Fruit fly (Drosophila melanogaster) whole organism, embryonic: ENCODE measurements around the gene Vha16-2.

Source experiments
- Adf1 ChIP-seq: fragments of 200-800 bp; sonication (Bioruptor generic); IDR thresholded peaks from 2 replicates; pipeline ENCODE4 v1.3.6; 2022; ENCODE audit warnings: missing biosample characterization, missing genetic modification characterization
- Antp ChIP-seq: fragments of 200-800 bp; sonication (Bioruptor generic); optimal IDR thresholded peaks from 3 replicates; lab custom pipeline; 2016; ENCODE audit warnings: missing biosample characterization, missing genetic modification characterization
- CG11085 ChIP-seq: fragments of 200-800 bp; sonication (Bioruptor generic); IDR thresholded peaks from 2 replicates; pipeline ENCODE4 v1.3.6; 2022; ENCODE audit warnings: missing biosample characterization, missing genetic modification characterization
- CG11398 ChIP-seq: fragments of 200-800 bp; sonication (Bioruptor generic); optimal IDR thresholded peaks from 2 replicates; lab custom pipeline; 2016; ENCODE audit warnings: missing biosample characterization, missing genetic modification characterization
- CG14710 ChIP-seq: fragments of 200-800 bp; sonication (Bioruptor generic); optimal IDR thresholded peaks from 3 replicates; lab custom pipeline; 2019; ENCODE audit warnings: missing biosample characterization, mild to moderate bottlenecking, missing genetic modification characterization, moderate library complexity
- CG15514 ChIP-seq: fragments of 200-800 bp; sonication (Bioruptor generic); optimal IDR thresholded peaks from 3 replicates; lab custom pipeline; 2017; ENCODE audit warnings: missing biosample characterization, missing genetic modification characterization, mild to moderate bottlenecking, moderate library complexity, missing genetic modification reagents
- CG1647 ChIP-seq: fragments of 200-800 bp; sonication (Bioruptor generic); optimal IDR thresholded peaks from 3 replicates; lab custom pipeline; 2016; ENCODE audit warnings: missing biosample characterization, missing genetic modification characterization
- CG16815 ChIP-seq: fragments of 200-800 bp; sonication (Bioruptor generic); optimal IDR thresholded peaks from 3 replicates; lab custom pipeline; 2017; ENCODE audit warnings: missing biosample characterization, mild to moderate bottlenecking, missing genetic modification characterization
- CG16863 ChIP-seq: fragments of 200-800 bp; sonication (Bioruptor generic); optimal IDR thresholded peaks from 3 replicates; lab custom pipeline; 2016; ENCODE audit warnings: missing biosample characterization, missing genetic modification characterization
- CG17568 ChIP-seq: fragments of 200-800 bp; sonication (Bioruptor generic); optimal IDR thresholded peaks from 2 replicates; lab custom pipeline; 2018; ENCODE audit warnings: missing biosample characterization, mild to moderate bottlenecking, missing genetic modification characterization, moderate library complexity
- CG17829 ChIP-seq: fragments of 200-800 bp; optimal IDR thresholded peaks from 2 replicates; lab custom pipeline; 2019; ENCODE audit warnings: missing biosample characterization, mild to moderate bottlenecking, missing genetic modification characterization, moderate library complexity
- CG2678 ChIP-seq: fragments of 200-800 bp; sonication (Bioruptor generic); optimal IDR thresholded peaks from 3 replicates; lab custom pipeline; 2019; ENCODE audit warnings: missing biosample characterization, mild to moderate bottlenecking, missing genetic modification characterization, moderate library complexity
- CG31224 ChIP-seq: fragments of 200-800 bp; sonication (Bioruptor generic); IDR thresholded peaks from 2 replicates; pipeline ENCODE4 v1.3.6; 2022; ENCODE audit warnings: missing biosample characterization, missing genetic modification characterization
- CG31365 ChIP-seq: fragments of 200-800 bp; sonication (Bioruptor generic); optimal IDR thresholded peaks from 2 replicates; lab custom pipeline; 2018; ENCODE audit warnings: missing biosample characterization, mild to moderate bottlenecking, missing genetic modification characterization
- CG33213 ChIP-seq: fragments of 200-800 bp; sonication (Bioruptor generic); optimal IDR thresholded peaks from 3 replicates; lab custom pipeline; 2016; ENCODE audit warnings: missing biosample characterization, missing genetic modification characterization
- CG42726 ChIP-seq: fragments of 200-800 bp; sonication (Bioruptor generic); IDR thresholded peaks from 2 replicates; pipeline ENCODE4 v1.3.6; 2022; ENCODE audit warnings: missing biosample characterization, missing genetic modification characterization; ENCODE audit not compliant: partially characterized antibody
- CG8944 ChIP-seq: fragments of 200-800 bp; sonication (Bioruptor generic); optimal IDR thresholded peaks from 3 replicates; lab custom pipeline; 2016; ENCODE audit warnings: missing biosample characterization, missing genetic modification characterization
- CG9609 ChIP-seq: fragments of 200-800 bp; sonication (Bioruptor generic); optimal IDR thresholded peaks from 3 replicates; lab custom pipeline; 2016; ENCODE audit warnings: missing biosample characterization, missing genetic modification characterization
- CG9876 ChIP-seq: fragments of 200-800 bp; sonication (Bioruptor generic); optimal IDR thresholded peaks from 2 replicates; lab custom pipeline; 2016; ENCODE audit warnings: missing biosample characterization, missing genetic modification characterization
- HHEX ChIP-seq: fragments of 200-800 bp; sonication (Bioruptor generic); optimal IDR thresholded peaks from 3 replicates; lab custom pipeline; 2017; ENCODE audit warnings: missing biosample characterization, mild to moderate bottlenecking, missing genetic modification characterization, missing genetic modification reagents
- HmgD ChIP-seq: fragments of 200-800 bp; sonication (Bioruptor generic); optimal IDR thresholded peaks from 3 replicates; lab custom pipeline; 2016; ENCODE audit warnings: missing biosample characterization, missing genetic modification characterization
- Hmr ChIP-seq: fragments of 200-800 bp; sonication (Bioruptor generic); optimal IDR thresholded peaks from 3 replicates; lab custom pipeline; 2017; ENCODE audit warnings: mild to moderate bottlenecking, missing biosample characterization, missing genetic modification reagents, missing genetic modification characterization
- Kr ChIP-seq: fragments of 200-800 bp; sonication (Bioruptor generic); optimal IDR thresholded peaks from 2 replicates; lab custom pipeline; 2017; ENCODE audit warnings: missing biosample characterization, mild to moderate bottlenecking, missing genetic modification characterization
- Mrtf ChIP-seq: fragments of 200-800 bp; sonication (Bioruptor generic); IDR thresholded peaks from 3 replicates; pipeline ENCODE4 v1.3.6; 2022; ENCODE audit warnings: missing biosample characterization, missing genetic modification characterization
- Opbp ChIP-seq: fragments of 200-800 bp; sonication (Bioruptor generic); IDR thresholded peaks from 3 replicates; pipeline ENCODE4 v1.3.6; 2022; ENCODE audit warnings: missing biosample characterization, missing genetic modification characterization; ENCODE audit not compliant: partially characterized antibody
- Rx ChIP-seq: fragments of 200-800 bp; sonication (Bioruptor generic); IDR thresholded peaks from 2 replicates; pipeline ENCODE4 v1.3.6; 2022; ENCODE audit warnings: missing biosample characterization, missing genetic modification characterization
- Sox100B ChIP-seq: fragments of 200-800 bp; sonication (Bioruptor generic); optimal IDR thresholded peaks from 3 replicates; lab custom pipeline; 2018; ENCODE audit warnings: missing biosample characterization, mild to moderate bottlenecking, missing genetic modification characterization
- Trl ChIP-seq, 3 experiments: fragments of >200 bp in 2 of 3; fragments of 200-800 bp in 1 of 3; sonication (Bioruptor generic) in 1 of 3; optimal IDR thresholded peaks; 2 replicates in 1 of 3; 3 replicates in 2 of 3; lab custom pipeline; 2016 to 2017; ENCODE audit warnings: missing biosample characterization in 1 of 3, missing genetic modification characterization in 1 of 3
- Xbp1 ChIP-seq: fragments of 200-800 bp; sonication (Bioruptor generic); optimal IDR thresholded peaks from 3 replicates; lab custom pipeline; 2016; ENCODE audit warnings: missing biosample characterization, mild to moderate bottlenecking, missing genetic modification characterization
- Xrp1 ChIP-seq: fragments of 200-800 bp; sonication (Bioruptor generic); IDR thresholded peaks from 2 replicates; pipeline ENCODE4 v1.3.6; 2022; ENCODE audit warnings: missing biosample characterization, missing genetic modification characterization
- caup ChIP-seq: fragments of 200-800 bp; sonication (Bioruptor generic); optimal IDR thresholded peaks from 3 replicates; lab custom pipeline; 2017; ENCODE audit warnings: missing biosample characterization, mild to moderate bottlenecking, missing genetic modification characterization, moderate library complexity; ENCODE audit not compliant: severe bottlenecking
- chinmo ChIP-seq: fragments of 200-800 bp; sonication (Bioruptor generic); IDR thresholded peaks from 4 replicates; pipeline ENCODE4 v1.3.6; 2022; ENCODE audit warnings: missing biosample characterization, missing genetic modification characterization; ENCODE audit not compliant: partially characterized antibody
- da ChIP-seq: fragments of 200-800 bp; sonication (Bioruptor generic); optimal IDR thresholded peaks from 2 replicates; lab custom pipeline; 2016; ENCODE audit warnings: missing biosample characterization, missing genetic modification characterization
- dysf ChIP-seq: fragments of 200-800 bp; sonication (Bioruptor generic); IDR thresholded peaks from 3 replicates; pipeline ENCODE4 v1.3.6; 2022; ENCODE audit warnings: missing biosample characterization, missing genetic modification characterization
- emc ChIP-seq: fragments of 200-800 bp; sonication (Bioruptor generic); optimal IDR thresholded peaks from 2 replicates; lab custom pipeline; 2016; ENCODE audit warnings: missing biosample characterization, missing genetic modification characterization
- ems ChIP-seq: fragments of 200-800 bp; sonication (Bioruptor generic); optimal IDR thresholded peaks from 3 replicates; lab custom pipeline; 2016; ENCODE audit warnings: missing biosample characterization, missing genetic modification characterization
- eve ChIP-seq, 2 experiments: fragments of >200 bp; optimal IDR thresholded peaks; 2 replicates each; lab custom pipeline; 2017; ENCODE audit warnings: missing biosample characterization in 2 of 2, missing genetic modification characterization in 2 of 2
- fd3F ChIP-seq: fragments of 200-800 bp; sonication (Bioruptor generic); optimal IDR thresholded peaks from 2 replicates; lab custom pipeline; 2018; ENCODE audit warnings: missing biosample characterization, mild to moderate bottlenecking, missing genetic modification characterization, moderate library complexity
- fd96Cb ChIP-seq: fragments of 200-800 bp; sonication (Bioruptor generic); optimal IDR thresholded peaks from 2 replicates; lab custom pipeline; 2018; ENCODE audit warnings: missing biosample characterization, mild to moderate bottlenecking, missing genetic modification characterization, moderate library complexity
- h ChIP-seq: fragments of >200 bp; optimal IDR thresholded peaks from 2 replicates; lab custom pipeline; 2017
- jing ChIP-seq: fragments of 200-800 bp; sonication (Bioruptor generic); optimal IDR thresholded peaks from 2 replicates; lab custom pipeline; 2018; ENCODE audit warnings: missing biosample characterization, mild to moderate bottlenecking, missing genetic modification characterization
- kah ChIP-seq: fragments of 200-800 bp; sonication (Bioruptor generic); optimal IDR thresholded peaks from 2 replicates; lab custom pipeline; 2018; ENCODE audit warnings: missing biosample characterization, mild to moderate bottlenecking, missing genetic modification characterization
- lola ChIP-seq, 3 experiments: fragments of >200 bp in 2 of 3; fragments of 200-800 bp in 1 of 3; sonication (Bioruptor generic) in 1 of 3; optimal IDR thresholded peaks; 2 replicates each; lab custom pipeline; 2017 to 2019; ENCODE audit warnings: missing biosample characterization in 3 of 3, missing genetic modification characterization in 3 of 3, mild to moderate bottlenecking in 1 of 3, moderate library complexity in 1 of 3
- luna ChIP-seq: fragments of 200-800 bp; sonication (Bioruptor generic); optimal IDR thresholded peaks from 2 replicates; lab custom pipeline; 2016; ENCODE audit warnings: missing biosample characterization, missing genetic modification characterization
- mam ChIP-seq: fragments of 200-800 bp; sonication (Bioruptor generic); optimal IDR thresholded peaks from 3 replicates; lab custom pipeline; 2016; ENCODE audit warnings: missing biosample characterization, missing genetic modification characterization
- mirr ChIP-seq: fragments of 200-800 bp; sonication (Bioruptor generic); optimal IDR thresholded peaks from 3 replicates; lab custom pipeline; 2018; ENCODE audit warnings: missing biosample characterization, mild to moderate bottlenecking, missing genetic modification characterization
- nmo ChIP-seq: fragments of 200-800 bp; sonication (Bioruptor generic); optimal IDR thresholded peaks from 2 replicates; lab custom pipeline; 2018; ENCODE audit warnings: missing biosample characterization, mild to moderate bottlenecking, missing genetic modification characterization, moderate library complexity
- odd ChIP-seq: fragments of 200-800 bp; sonication (Bioruptor generic); optimal IDR thresholded peaks from 2 replicates; lab custom pipeline; 2017; ENCODE audit warnings: missing biosample characterization, mild to moderate bottlenecking, missing genetic modification characterization
- tup ChIP-seq: fragments of 200-800 bp; sonication (Bioruptor generic); optimal IDR thresholded peaks from 2 replicates; lab custom pipeline; 2016; ENCODE audit warnings: missing biosample characterization, mild to moderate bottlenecking, missing genetic modification characterization, moderate library complexity
- twi ChIP-seq: fragments of 200-800 bp; optimal IDR thresholded peaks from 2 replicates; lab custom pipeline; 2019; ENCODE audit warnings: missing biosample characterization, mild to moderate bottlenecking, missing genetic modification characterization, moderate library complexity
- zfh2 ChIP-seq: fragments of 200-800 bp; sonication (Bioruptor generic); optimal IDR thresholded peaks from 2 replicates; lab custom pipeline; 2016; ENCODE audit warnings: missing biosample characterization, missing genetic modification characterization

Vha16-2 gene

dm6 chr3L:11492457-11492856, 17.7 kb downstream of the Vha16-2 start (continued):
- TF ChIP-seq caup (no peak), CG9609 (GFP tag; lab: Kevin White, UChicago) (no peak), CG9876 (GFP tag; lab: Kevin White, UChicago) (no peak), eve (GFP tag; optimal IDR thresholded peaks at IDR 0.05; lab: Kevin White, UChicago) (no peak), fd96Cb (tag; lab: Kevin White, UChicago) (no peak), Antp (GFP tag; lab: Kevin White, UChicago) (no peak), chinmo (GFP tag; lab: Robert Waterston, UW) (peak; percentile 73; the same call in 1 of the 4 replicates), tup (GFP tag; lab: Kevin White, UChicago) (no peak), CG8944 (no peak), CG1647 (peak; percentile 38), Sox100B (no peak), Hmr (no peak), twi (tag; lab: Kevin White, UChicago) (peak; percentile 96), Adf1 (GFP tag; lab: Robert Waterston, UW) (no peak), Rx (GFP tag; lab: Robert Waterston, UW) (no peak), CG16863 (GFP tag; lab: Kevin White, UChicago) (no peak), HHEX (GFP tag; lab: Kevin White, UChicago) (no peak), CG11085 (GFP tag; lab: Robert Waterston, UW) (no peak), fd3F (GFP tag; lab: Kevin White, UChicago) (no peak), zfh2 (GFP tag; lab: Kevin White, UChicago) (no peak), lola (GFP tag; optimal IDR thresholded peaks at IDR 0.05; lab: Kevin White, UChicago) (no peak), CG42726 (no peak), HmgD (GFP tag; lab: Kevin White, UChicago) (no peak), CG16815 (GFP tag; lab: Kevin White, UChicago) (no peak), CG2678 (tag; lab: Kevin White, UChicago) (no peak), CG15514 (GFP tag; lab: Kevin White, UChicago) (no peak), CG17829 (tag; lab: Kevin White, UChicago) (no peak), Trl (optimal IDR thresholded peaks at IDR 0.05; lab: Kevin White, UChicago) (peak; percentile 4 to 19), Trl (GFP tag; optimal IDR thresholded peaks at IDR 0.05; lab: Kevin White, UChicago) (no peak), emc (GFP tag; lab: Kevin White, UChicago) (no peak), CG33213 (no peak), ems (GFP tag; lab: Kevin White, UChicago) (no peak), CG11398 (peak; percentile 27), CG14710 (tag; lab: Kevin White, UChicago) (no peak), jing (GFP tag; lab: Kevin White, UChicago) (no peak), Opbp (no peak), Xbp1 (no peak), Mrtf (no peak), Xrp1 (GFP tag; lab: Robert Waterston, UW) (no peak), mirr (GFP tag; lab: Kevin White, UChicago) (peak; percentile 30), mam (GFP tag; lab: Kevin White, UChicago) (no peak), luna (GFP tag; lab: Kevin White, UChicago) (no peak), dysf (GFP tag; lab: Robert Waterston, UW) (0 out of 3 replicates have a peak, but pooled peaks have one; percentile 15), kah (GFP tag; lab: Kevin White, UChicago) (no peak), CG31365 (tag; lab: Kevin White, UChicago) (no peak), h (lab: Kevin White, UChicago) (no peak), da (GFP tag; lab: Kevin White, UChicago) (no peak), odd (GFP tag; lab: Kevin White, UChicago) (no peak), nmo (GFP tag; lab: Kevin White, UChicago) (no peak), CG17568 (GFP tag; lab: Kevin White, UChicago) (no peak), Kr (no peak), CG31224 (GFP tag; lab: Robert Waterston, UW) (no peak)
